Worm (Caenorhabditis elegans): ENCODE data around the gene F10E9.10.

Gene F10E9.10

DNA sequence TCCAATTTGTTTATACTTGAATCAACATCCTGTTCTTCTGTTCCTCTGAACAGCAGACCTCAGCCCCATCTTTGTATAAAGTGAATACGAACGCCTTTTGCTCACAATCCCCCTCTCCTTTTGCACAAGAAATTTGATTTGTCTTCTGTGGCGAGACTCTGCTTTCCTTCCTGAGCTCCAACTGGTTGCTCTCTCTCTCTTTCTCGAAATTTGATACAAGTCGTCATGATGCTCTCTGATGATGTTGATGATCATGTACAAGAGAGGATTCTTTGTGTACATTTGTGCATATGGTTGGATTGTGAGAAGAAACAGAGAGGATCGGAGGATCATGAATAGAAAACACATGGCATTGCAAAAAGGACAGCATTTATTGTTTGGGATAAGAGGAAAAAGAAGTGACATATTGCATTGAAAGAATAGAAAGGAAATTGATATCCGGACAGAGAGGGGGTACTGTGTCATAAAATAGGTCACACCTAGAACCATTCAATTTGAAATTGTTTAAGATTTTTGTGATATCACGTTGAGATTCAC is 19.2 kb downstream of the F10E9.10 start:
- TF ChIP-seq skn-1 (tag; optimal IDR thresholded peaks at IDR 0.05) (no peak), ceh-82 (tag; optimal IDR thresholded peaks at IDR 0.05) (no peak), snpc-1.2 (GFP tag; IDR thresholded peaks at IDR 0.05) (no peak), cey-2 (tag; optimal IDR thresholded peaks at IDR 0.05; ENCODE audit: borderline replicate concordance, insufficient read depth) (no peak), attf-4 (tag; optimal IDR thresholded peaks at IDR 0.05) (no peak), jun-1 (tag; optimal IDR thresholded peaks at IDR 0.05) (no peak), daf-16 (GFP tag; optimal IDR thresholded peaks at IDR 0.05) (no peak), daf-16 (tag; optimal IDR thresholded peaks at IDR 0.05) (no peak), lin-38 (GFP tag; IDR thresholded peaks at IDR 0.05) (no peak), pha-4 (GFP tag; IDR thresholded peaks at IDR 0.05) (no peak), pha-4 (tag; optimal IDR thresholded peaks at IDR 0.05) (no peak)

DNA sequence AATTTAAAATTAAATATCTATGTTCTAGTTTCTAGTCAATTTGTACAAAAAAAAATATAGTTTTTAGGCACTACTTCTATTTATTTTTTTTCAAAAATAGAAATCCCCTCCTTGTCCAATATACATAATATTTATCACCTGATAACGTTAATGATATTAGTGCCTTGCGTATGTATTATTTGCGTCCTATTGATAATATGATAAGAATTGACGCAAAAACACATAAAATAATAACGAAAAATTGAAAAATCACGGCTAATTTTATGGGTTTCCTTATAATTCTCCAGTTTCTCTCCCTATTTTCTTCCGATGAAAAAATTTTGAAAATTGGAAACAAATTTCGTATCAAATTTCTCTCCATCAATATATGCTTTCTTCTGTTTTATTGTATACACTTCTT is 20.3 kb downstream of the F10E9.10 start:
- TF ChIP-seq hlh-11 (tag; optimal IDR thresholded peaks at IDR 0.05) (no peak), zip-2 (tag; optimal IDR thresholded peaks at IDR 0.05) (no peak), nhr-77 (tag; optimal IDR thresholded peaks at IDR 0.05) (peak; percentile 14), php-3 (GFP tag; IDR thresholded peaks at IDR 0.05) (0 out of 2 replicates have a peak, but pooled peaks have one; percentile 43), D1046.2 (GFP tag; IDR thresholded peaks at IDR 0.05) (no peak), dve-1 (tag; optimal IDR thresholded peaks at IDR 0.05; ENCODE audit: insufficient read depth) (peak; percentile 50), T20F7.1 (GFP tag; optimal IDR thresholded peaks at IDR 0.05) (peak; percentile 8), aha-1 (tag) (peak; percentile 52), duxl-1 (tag; optimal IDR thresholded peaks at IDR 0.05; ENCODE audit: poor library complexity) (no peak), jun-1 (tag; optimal IDR thresholded peaks at IDR 0.05) (no peak), pqm-1 (tag; optimal IDR thresholded peaks at IDR 0.05) (peak; percentile 67), set-16 (GFP tag; IDR thresholded peaks at IDR 0.05) (no peak), mdt-29 (GFP tag; IDR thresholded peaks at IDR 0.05) (no peak), daf-16 (GFP tag; optimal IDR thresholded peaks at IDR 0.05) (no peak), daf-16 (tag; optimal IDR thresholded peaks at IDR 0.05) (peak; percentile 62)

DNA sequence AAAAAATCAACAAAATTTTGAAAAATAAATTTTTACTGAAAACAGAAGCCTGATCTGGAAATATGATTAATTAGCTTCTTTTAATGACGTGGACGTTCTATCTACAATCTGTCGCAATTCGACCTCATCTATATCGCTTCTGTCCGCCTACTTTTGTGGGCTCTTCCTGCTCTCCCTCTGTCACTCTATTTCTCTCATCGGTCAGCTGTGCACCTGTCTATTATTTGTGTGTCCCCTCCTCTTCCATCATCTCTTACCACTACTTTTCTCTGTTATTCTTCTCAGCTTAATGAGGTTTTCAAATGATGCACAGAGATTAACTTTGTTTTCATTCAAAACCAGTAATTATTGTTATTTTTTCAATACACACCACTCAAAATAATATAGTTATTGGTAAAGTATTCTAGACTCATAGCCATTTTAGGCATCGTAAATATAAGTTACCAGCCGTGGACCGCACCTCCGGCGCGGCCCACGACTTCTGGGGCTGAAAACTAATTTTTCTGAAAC is 20.9 kb downstream of the F10E9.10 start:
- TF ChIP-seq cey-2 (tag; optimal IDR thresholded peaks at IDR 0.05; ENCODE audit: borderline replicate concordance, insufficient read depth) (no peak), R02D3.7 (tag; optimal IDR thresholded peaks at IDR 0.05) (no peak), skn-1 (tag; optimal IDR thresholded peaks at IDR 0.05) (no peak)

- no peak for TF ChIP-seq mxl-3 (GFP tag; optimal IDR thresholded peaks at IDR 0.05)
- peak; percentile 88 for TF ChIP-seq aha-1 (tag)
- no peak for TF ChIP-seq F49E8.2 (tag; optimal IDR thresholded peaks at IDR 0.05; ENCODE audit: borderline replicate concordance)
- TF ChIP-seq daf-16 (GFP tag; optimal IDR thresholded peaks at IDR 0.05): no peak
- TF ChIP-seq daf-16 (tag; optimal IDR thresholded peaks at IDR 0.05): peak; percentile 36
- peak; percentile 1 for TF ChIP-seq hlh-11 (tag; optimal IDR thresholded peaks at IDR 0.05)
- TF ChIP-seq unc-62 (GFP tag; optimal IDR thresholded peaks at IDR 0.05 in 1 of 2): peak in 1 of 2 experiments; percentile 54
- no peak for TF ChIP-seq unc-62 (tag; optimal IDR thresholded peaks at IDR 0.05)
- TF ChIP-seq php-3 (GFP tag; IDR thresholded peaks at IDR 0.05): peak; percentile 58; the same call in 1 of the 2 replicates
Measured at ce11 chrIII:8298216-8298920, 21.7 kb downstream of the F10E9.10 start.

DNA sequence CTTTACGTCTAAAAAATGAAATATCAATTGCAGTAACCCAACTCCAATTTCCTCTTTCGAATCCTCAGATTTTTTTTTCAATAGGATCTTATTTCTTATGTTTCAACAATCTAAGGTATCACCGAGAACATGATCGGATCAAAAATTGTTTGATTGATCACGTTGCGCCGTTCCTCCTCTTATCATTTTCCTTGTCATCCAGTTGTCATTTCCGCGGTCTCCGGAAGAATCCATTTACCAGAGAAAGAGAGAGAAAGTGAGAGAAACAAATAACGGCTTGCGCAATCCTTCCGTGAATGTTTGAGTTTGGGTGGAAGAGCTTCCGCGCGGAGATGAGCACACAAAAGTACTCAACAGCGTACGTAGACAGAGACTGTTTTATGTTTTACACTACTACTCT is 26.8 kb downstream of the F10E9.10 start:
- TF ChIP-seq nhr-28 (tag; optimal IDR thresholded peaks at IDR 0.05) (peak; percentile 3), mdt-29 (GFP tag; IDR thresholded peaks at IDR 0.05) (no peak), mxl-3 (GFP tag; optimal IDR thresholded peaks at IDR 0.05) (peak; percentile 31), dmd-6 (GFP tag; IDR thresholded peaks at IDR 0.05) (peak; percentile 93), lin-38 (GFP tag; IDR thresholded peaks at IDR 0.05) (no peak), mes-2 (tag; optimal IDR thresholded peaks at IDR 0.05; ENCODE audit: poor library complexity, severe bottlenecking) (peak; percentile 1), nhr-48 (tag; optimal IDR thresholded peaks at IDR 0.05) (no peak), dve-1 (tag; optimal IDR thresholded peaks at IDR 0.05; ENCODE audit: insufficient read depth) (peak; percentile 7), Y75B8A.6 (GFP tag; IDR thresholded peaks at IDR 0.05) (no peak), aha-1 (tag) (peak; percentile 30), hlh-11 (tag; optimal IDR thresholded peaks at IDR 0.05) (peak; percentile 32), jun-1 (tag; optimal IDR thresholded peaks at IDR 0.05) (no peak), attf-4 (tag; optimal IDR thresholded peaks at IDR 0.05) (no peak), egl-43 (GFP tag; IDR thresholded peaks at IDR 0.05) (no peak), ceh-32 (tag; optimal IDR thresholded peaks at IDR 0.05; ENCODE audit: poor library complexity) (no peak), nhr-10 (tag; optimal IDR thresholded peaks at IDR 0.05) (no peak), snpc-4 (tag; optimal IDR thresholded peaks at IDR 0.05) (no peak)

All from whole organism, L4 larva.